Worm (Caenorhabditis elegans) whole organism, early embryonic: Measurements from ENCODE around the gene twk-40.

Experiments used
- ama-1 ChIP-seq: fragments of 150-350 bp; optimal IDR thresholded peaks from 2 replicates; lab custom pipeline; 2014
- ets-7 ChIP-seq: sonication (generic microtip); optimal IDR thresholded peaks from 2 replicates; lab custom pipeline; 2016; ENCODE audit warnings: missing genotype, missing genetic modification characterization, missing compliant biosample characterization
- hmbx-1 ChIP-seq: sonication (generic microtip); optimal IDR thresholded peaks from 2 replicates; lab custom pipeline; 2016; ENCODE audit warnings: mild to moderate bottlenecking, missing genetic modification characterization, missing compliant biosample characterization
- hnd-1 ChIP-seq: sonication (generic microtip); optimal IDR thresholded peaks from 2 replicates; lab custom pipeline; 2016; ENCODE audit warnings: missing genetic modification characterization, missing compliant biosample characterization
- pes-1 ChIP-seq: fragments of 200-800 bp; sonication (Bioruptor generic); IDR thresholded peaks from 2 replicates; pipeline ENCODE4 v1.3.6; 2022; ENCODE audit warnings: missing genetic modification reagents, missing genetic modification characterization, missing compliant biosample characterization
- scrt-1 ChIP-seq: fragments of 200-800 bp; sonication (Bioruptor generic); IDR thresholded peaks from 2 replicates; pipeline ENCODE4 v1.3.6; 2022; ENCODE audit warnings: missing genetic modification characterization, missing compliant biosample characterization
- tbx-11 ChIP-seq: fragments of 200-800 bp; sonication (Bioruptor generic); IDR thresholded peaks from 2 replicates; pipeline ENCODE4 v1.3.6; 2022; ENCODE audit warnings: missing genetic modification characterization, missing compliant biosample characterization
- tbx-37 ChIP-seq: fragments of 200-800 bp; sonication (Bioruptor generic); conservative IDR thresholded peaks from 2 replicates; pipeline ENCODE4 v1.3.6; 2022; ENCODE audit warnings: missing genetic modification reagents, missing genetic modification characterization, missing compliant biosample characterization

Gene twk-40

DNA sequence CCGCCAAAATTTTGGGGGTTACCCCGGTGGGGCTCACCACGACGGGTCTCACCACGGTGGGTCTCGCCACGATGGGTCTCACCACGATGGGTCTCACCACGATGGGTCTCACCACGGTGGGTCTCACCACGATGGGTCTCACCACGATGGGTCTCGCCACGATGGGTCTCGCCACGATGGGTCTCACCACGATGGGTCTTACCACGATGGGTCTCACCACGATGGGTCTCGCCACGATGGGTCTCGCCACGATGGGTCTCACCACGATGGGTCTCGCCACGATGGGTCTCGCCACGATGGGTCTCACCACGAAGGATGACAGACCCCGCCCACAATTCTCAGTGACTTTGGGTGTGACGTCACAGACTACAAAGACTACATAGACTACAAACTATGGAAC is 44.0 kb downstream of the twk-40 start:
- TF ChIP-seq tbx-37 (GFP tag; lab: Robert Waterston, UW), result 0 out of 2 replicates have a peak, but pooled peaks have one; percentile 32

DNA sequence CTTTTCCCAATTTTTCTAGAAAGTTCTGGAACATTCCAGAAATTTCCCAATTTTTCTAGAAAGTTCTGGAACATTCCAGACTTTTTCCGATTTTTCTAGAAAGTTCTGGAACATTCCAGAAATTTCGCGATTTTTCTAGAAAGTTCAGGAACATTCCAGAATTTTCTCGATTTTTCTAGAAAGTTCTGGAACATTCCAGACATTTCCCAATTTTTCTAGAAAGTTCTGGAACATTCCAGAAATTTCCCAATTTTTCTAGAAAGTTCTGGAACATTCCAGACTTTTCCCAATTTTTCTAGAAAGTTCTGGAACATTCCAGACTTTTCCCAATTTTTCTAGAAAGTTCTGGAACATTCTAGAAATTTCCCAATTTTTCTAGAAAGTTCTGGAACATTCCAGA is 44.8 kb downstream of the twk-40 start:
- TF ChIP-seq tbx-11 (peak; percentile 25; the same call in 1 of the 2 replicates), pes-1 (GFP tag; lab: Robert Waterston, UW) (peak; percentile 39; the same call in 1 of the 2 replicates)

DNA sequence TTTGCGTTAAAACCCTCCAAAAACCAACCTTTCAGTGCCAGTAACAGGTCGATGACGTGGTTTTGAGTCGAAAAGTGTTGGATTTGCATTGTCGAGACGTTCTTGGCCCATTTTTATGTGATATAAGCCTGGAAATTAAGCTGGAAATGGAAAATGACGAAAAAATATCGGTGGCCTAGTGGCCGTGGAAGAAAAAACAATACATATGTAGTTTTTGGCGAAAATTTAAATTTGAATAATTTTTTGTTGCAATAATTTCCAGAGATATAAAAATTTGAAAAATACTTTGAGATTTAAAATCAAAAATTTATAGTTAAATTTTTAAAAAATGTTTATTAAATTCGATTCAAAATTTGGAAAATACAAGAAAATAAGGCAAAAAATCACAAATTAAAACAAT is 52.9 kb downstream of the twk-40 start, which contains the start of gene ciao-2B:
Gene ciao-2B, minus strand, starts transcription at position 130 of the 400 bp plus-strand sequence.
- TF ChIP-seq ets-7 (tag; lab: Kevin White, UChicago) (no peak), tbx-37 (GFP tag; lab: Robert Waterston, UW) (peak; percentile 35; the same call in 1 of the 2 replicates), pes-1 (GFP tag; lab: Robert Waterston, UW) (no peak), ama-1 (lab: Kevin White, UChicago) (no peak), hmbx-1 (tag; lab: Kevin White, UChicago) (no peak)

DNA sequence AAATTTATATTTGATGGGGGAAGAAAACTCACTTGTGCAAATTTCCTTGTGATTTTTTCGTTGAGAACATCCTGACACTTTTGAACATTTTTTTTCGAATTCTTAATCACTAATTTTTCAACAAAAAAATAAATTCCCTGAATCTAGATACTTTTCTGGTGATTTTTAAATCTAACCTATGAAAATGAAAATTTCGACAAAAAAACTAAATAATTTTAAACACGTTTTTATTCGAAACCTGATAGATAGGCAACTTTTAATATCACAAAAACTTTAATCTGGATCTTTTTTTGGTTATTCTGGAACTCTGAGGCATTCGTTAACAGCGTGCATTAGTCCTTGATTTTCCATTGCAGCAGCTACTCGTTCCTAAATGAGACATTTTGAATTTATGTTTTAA is 55.4 kb downstream of the twk-40 start, which contains the start of gene F45G2.9:
Gene F45G2.9, minus strand, starts transcription at position 101 of the 400 bp plus-strand sequence.
- TF ChIP-seq hnd-1 (no peak), scrt-1 (GFP tag; lab: Robert Waterston, UW) (no peak)
